Fruit fly (Drosophila melanogaster): ENCODE results near the gene Ten-a.

DNA sequence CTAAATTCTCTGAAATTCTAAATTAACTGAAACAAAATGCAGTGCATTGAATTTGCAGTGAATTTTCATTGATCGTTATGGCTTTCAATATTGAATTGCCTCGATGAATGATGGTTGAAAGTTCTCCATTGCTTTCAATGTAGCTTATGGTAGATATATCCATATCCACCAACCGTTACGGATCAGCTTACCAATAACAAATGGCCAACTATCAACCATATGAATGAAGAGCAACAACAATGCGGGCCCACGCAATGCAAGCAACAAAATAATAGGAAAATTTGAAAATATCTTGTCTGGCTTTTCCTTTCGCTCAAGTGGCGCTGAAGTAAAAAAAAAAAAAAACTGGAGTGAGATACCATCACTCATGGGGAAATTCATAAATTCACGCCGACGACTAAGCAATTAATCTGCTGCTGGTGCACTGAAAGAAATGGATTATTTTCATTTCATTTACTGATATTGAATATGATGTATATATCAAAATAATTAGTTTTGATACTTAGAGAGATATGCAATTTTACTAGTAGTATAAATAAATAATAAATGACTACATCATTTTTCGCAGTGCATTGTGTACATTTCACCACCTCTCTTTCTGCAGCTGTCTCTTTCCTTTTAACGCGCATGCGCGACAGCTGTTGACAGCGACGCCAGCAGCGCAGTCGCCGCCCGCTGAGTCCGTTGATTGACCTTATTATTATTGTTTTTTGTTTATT is 158.6 kb downstream of the Ten-a start:
- TF ChIP-seq psq (optimal IDR thresholded peaks at IDR 0.05): no peak
- TF ChIP-seq h (optimal IDR thresholded peaks at IDR 0.05): no peak
- TF ChIP-seq insv (optimal IDR thresholded peaks at IDR 0.05): no peak
- TF ChIP-seq Myc (optimal IDR thresholded peaks at IDR 0.05): no peak
- no peak for TF ChIP-seq Sin3A (optimal IDR thresholded peaks at IDR 0.05)

Data from Kc167 (cell line).